Worm (Caenorhabditis elegans) whole organism, L4 larva: ENCODE measurements around the gene rsp-4.
A peak's percentile ranks its signal among the peaks of the same experiment; 100 is the strongest.

Experiments used
- F10B5.3 ChIP-seq: sonication (generic microtip); optimal IDR thresholded peaks from 2 replicates; lab custom pipeline; 2016; ENCODE audit warnings: mild to moderate bottlenecking, missing genetic modification characterization, missing compliant biosample characterization
- F26F4.8 ChIP-seq: fragments of 200-800 bp; sonication (Bioruptor generic); conservative IDR thresholded peaks from 2 replicates; pipeline ENCODE4 v1.3.6; 2022; ENCODE audit warnings: missing genetic modification characterization, missing compliant biosample characterization
- F49E8.2 ChIP-seq: sonication (generic microtip); optimal IDR thresholded peaks from 2 replicates; lab custom pipeline; 2016; ENCODE audit warnings: missing compliant biosample characterization, mild to moderate bottlenecking, missing genetic modification characterization, borderline replicate concordance
- T20F7.1 ChIP-seq: fragments of 200-800 bp; sonication (Bioruptor generic); optimal IDR thresholded peaks from 2 replicates; lab custom pipeline; 2018; ENCODE audit warnings: mild to moderate bottlenecking, missing genetic modification characterization, missing compliant biosample characterization
- Y5F2A.4 ChIP-seq: fragments of 200-800 bp; sonication (Bioruptor generic); optimal IDR thresholded peaks from 2 replicates; lab custom pipeline; 2018; ENCODE audit warnings: mild to moderate bottlenecking, missing genetic modification characterization, missing compliant biosample characterization
- Y75B8A.6 ChIP-seq: fragments of 200-800 bp; sonication (Bioruptor generic); IDR thresholded peaks from 2 replicates; pipeline ENCODE4 v1.3.6; 2022; ENCODE audit warnings: missing genetic modification reagents, missing genetic modification characterization, missing compliant biosample characterization
- ZK546.5 ChIP-seq, 2 experiments: sonication (generic microtip); optimal IDR thresholded peaks; 2 replicates each; lab custom pipeline; 2017; ENCODE audit warnings: missing biosample characterization in 2 of 2, missing genetic modification characterization in 2 of 2
- aha-1 ChIP-seq: fragments of 150-350 bp; peaks from one replicate; lab custom pipeline; 2014; ENCODE audit warnings: missing biosample characterization, missing genetic modification characterization
- aly-2 ChIP-seq: sonication (generic microtip); optimal IDR thresholded peaks from 2 replicates; lab custom pipeline; 2018; ENCODE audit warnings: missing biosample characterization, missing genetic modification characterization
- cey-2 ChIP-seq: sonication (generic microtip); optimal IDR thresholded peaks from 3 replicates; lab custom pipeline; 2017; ENCODE audit warnings: missing genetic modification characterization, mild to moderate bottlenecking, missing compliant biosample characterization, antibody characterized with exemption, borderline replicate concordance; ENCODE audit not compliant: insufficient read depth
- daf-19 ChIP-seq: fragments of 200-800 bp; sonication (Bioruptor generic); conservative IDR thresholded peaks from 2 replicates; pipeline ENCODE4 v1.3.6; 2022; ENCODE audit warnings: missing genetic modification characterization, missing compliant biosample characterization
- daf-8 ChIP-seq: fragments of 200-800 bp; sonication (Bioruptor generic); IDR thresholded peaks from 2 replicates; pipeline ENCODE4 v1.3.6; 2022; ENCODE audit warnings: missing genetic modification characterization, missing compliant biosample characterization
- dpl-1 ChIP-seq: fragments of 150-350 bp; optimal IDR thresholded peaks from 2 replicates; lab custom pipeline; 2014; ENCODE audit warnings: missing biosample characterization, missing genetic modification reagents, missing genetic modification characterization
- dve-1 ChIP-seq: sonication (generic microtip); optimal IDR thresholded peaks from 2 replicates; lab custom pipeline; 2017; ENCODE audit warnings: antibody characterized with exemption, mild to moderate bottlenecking, missing genetic modification characterization, missing compliant biosample characterization; ENCODE audit not compliant: insufficient read depth
- fkh-10 ChIP-seq: fragments of 150-350 bp; optimal IDR thresholded peaks from 2 replicates; lab custom pipeline; 2014; ENCODE audit warnings: missing biosample characterization, missing genetic modification reagents, missing genetic modification characterization
- hif-1 ChIP-seq, 2 experiments: sonication (generic microtip); optimal IDR thresholded peaks; 2 replicates each; lab custom pipeline; 2016 to 2017; ENCODE audit warnings: missing compliant biosample characterization in 2 of 2, missing genetic modification characterization in 2 of 2, missing genetic modification reagents in 2 of 2, missing genotype in 2 of 2, mild to moderate bottlenecking in 1 of 2
- hlh-30 ChIP-seq: sonication (generic microtip); optimal IDR thresholded peaks from 2 replicates; lab custom pipeline; 2017; ENCODE audit warnings: antibody characterized with exemption, mild to moderate bottlenecking, missing genetic modification characterization, missing compliant biosample characterization; ENCODE audit not compliant: insufficient read depth
- hmg-1.1 ChIP-seq: fragments of 200-800 bp; sonication (Bioruptor generic); IDR thresholded peaks from 2 replicates; pipeline ENCODE4 v1.3.6; 2022; ENCODE audit warnings: missing genetic modification reagents, missing genetic modification characterization, missing compliant biosample characterization
- lim-7 ChIP-seq: fragments of 200-800 bp; sonication (Bioruptor generic); IDR thresholded peaks from 2 replicates; pipeline ENCODE4 v1.3.6; 2022; ENCODE audit warnings: missing genetic modification characterization, missing compliant biosample characterization
- lin-13 ChIP-seq: fragments of 150-350 bp; optimal IDR thresholded peaks from 2 replicates; lab custom pipeline; 2014; ENCODE audit warnings: missing biosample characterization, missing genetic modification reagents, missing genetic modification characterization
- lin-15B ChIP-seq: fragments of 150-350 bp; sonication (generic microtip); optimal IDR thresholded peaks from 3 replicates; lab custom pipeline; 2014; ENCODE audit warnings: missing biosample characterization, missing genetic modification characterization
- lin-29 ChIP-seq: fragments of 200-800 bp; sonication (Bioruptor generic); IDR thresholded peaks from 2 replicates; pipeline ENCODE4 v1.3.6; 2022; ENCODE audit warnings: missing genetic modification reagents, missing genetic modification characterization, missing compliant biosample characterization
- lin-38 ChIP-seq: fragments of 200-800 bp; sonication (Bioruptor generic); IDR thresholded peaks from 2 replicates; pipeline ENCODE4 v1.3.6; 2022; ENCODE audit warnings: missing genetic modification reagents, missing genetic modification characterization, missing compliant biosample characterization
- lir-3 ChIP-seq: sonication (generic microtip); optimal IDR thresholded peaks from 2 replicates; lab custom pipeline; 2016; ENCODE audit warnings: mild to moderate bottlenecking, missing genetic modification characterization, missing compliant biosample characterization
- madf-5 ChIP-seq, 2 experiments: fragments of 200-800 bp; sonication (Bioruptor generic); IDR thresholded peaks; 2 replicates each; pipeline ENCODE4 v1.3.6; 2022; ENCODE audit warnings: missing compliant biosample characterization in 2 of 2, missing genetic modification characterization in 2 of 2
- mep-1 ChIP-seq: fragments of 150-350 bp; sonication (generic microtip); optimal IDR thresholded peaks from 3 replicates; lab custom pipeline; 2014; ENCODE audit warnings: missing biosample characterization, missing genetic modification characterization
- nhr-10 ChIP-seq: fragments of 150-350 bp; optimal IDR thresholded peaks from 2 replicates; lab custom pipeline; 2014; ENCODE audit warnings: missing biosample characterization, missing genetic modification characterization
- nhr-111 ChIP-seq: fragments of 200-800 bp; sonication (Bioruptor generic); optimal IDR thresholded peaks from 2 replicates; lab custom pipeline; 2018; ENCODE audit warnings: mild to moderate bottlenecking, missing genetic modification characterization, missing compliant biosample characterization
- nhr-48 ChIP-seq: sonication (generic microtip); optimal IDR thresholded peaks from 2 replicates; lab custom pipeline; 2016; ENCODE audit warnings: mild to moderate bottlenecking, missing genetic modification characterization, missing compliant biosample characterization
- nhr-77 ChIP-seq: fragments of 150-350 bp; optimal IDR thresholded peaks from 2 replicates; lab custom pipeline; 2014; ENCODE audit warnings: missing biosample characterization, missing genetic modification characterization
- pha-4 ChIP-seq, 2 experiments: fragments of 150-350 bp in 1 of 2; fragments of 200-800 bp in 1 of 2; sonication (Bioruptor generic) in 1 of 2; IDR thresholded peaks in 1 of 2; optimal IDR thresholded peaks in 1 of 2; 2 replicates each; pipeline versions ENCODE4 v1.3.6 to Lab custom; 2014 to 2022; ENCODE audit warnings: missing genetic modification characterization in 2 of 2, missing genetic modification reagents in 2 of 2, missing biosample characterization in 1 of 2, missing compliant biosample characterization in 1 of 2
- pqm-1 ChIP-seq: sonication (generic microtip); optimal IDR thresholded peaks from 2 replicates; lab custom pipeline; 2017; ENCODE audit warnings: missing biosample characterization, missing genetic modification characterization
- saeg-2 ChIP-seq: fragments of 200-800 bp; sonication (Bioruptor generic); IDR thresholded peaks from 2 replicates; pipeline ENCODE4 v1.3.6; 2022; ENCODE audit warnings: missing genetic modification reagents, missing genetic modification characterization, missing compliant biosample characterization
- sdz-12 ChIP-seq: fragments of 200-800 bp; sonication (Bioruptor generic); optimal IDR thresholded peaks from 2 replicates; lab custom pipeline; 2018; ENCODE audit warnings: mild to moderate bottlenecking, missing genetic modification characterization, missing compliant biosample characterization
- set-16 ChIP-seq: fragments of 200-800 bp; sonication (Bioruptor generic); IDR thresholded peaks from 2 replicates; pipeline ENCODE4 v1.3.6; 2022; ENCODE audit warnings: missing genetic modification reagents, missing genetic modification characterization, missing compliant biosample characterization
- snpc-1.2 ChIP-seq: fragments of 200-800 bp; sonication (Bioruptor generic); IDR thresholded peaks from 2 replicates; pipeline ENCODE4 v1.3.6; 2022; ENCODE audit warnings: missing genetic modification reagents, missing genetic modification characterization, missing compliant biosample characterization
- snpc-4 ChIP-seq: fragments of 150-350 bp; optimal IDR thresholded peaks from 2 replicates; lab custom pipeline; 2014; ENCODE audit warnings: missing biosample characterization, missing genetic modification characterization
- tag-97 ChIP-seq: fragments of 200-800 bp; sonication (Bioruptor generic); IDR thresholded peaks from 2 replicates; pipeline ENCODE4 v1.3.6; 2022; ENCODE audit warnings: missing genetic modification characterization, missing compliant biosample characterization
- vab-7 ChIP-seq: fragments of 200-800 bp; sonication (Bioruptor generic); IDR thresholded peaks from 2 replicates; pipeline ENCODE4 v1.3.6; 2022; ENCODE audit warnings: missing genetic modification reagents, missing genetic modification characterization, missing compliant biosample characterization
- zfp-2 ChIP-seq: sonication (generic microtip); optimal IDR thresholded peaks from 2 replicates; lab custom pipeline; 2016; ENCODE audit warnings: mild to moderate bottlenecking, missing genetic modification characterization, missing compliant biosample characterization
- zfp-3 ChIP-seq: fragments of 200-800 bp; sonication (Bioruptor generic); conservative IDR thresholded peaks from 2 replicates; pipeline ENCODE4 v1.3.6; 2022; ENCODE audit warnings: missing genetic modification reagents, missing genetic modification characterization, missing compliant biosample characterization
- ztf-11 ChIP-seq: fragments of 150-350 bp; optimal IDR thresholded peaks from 2 replicates; lab custom pipeline; 2014; ENCODE audit warnings: missing biosample characterization, missing genetic modification characterization

rsp-4 gene

ce11 chrII:5353642-5354041 is 35.0 kb downstream of the rsp-4 start (continued):
- no peak for TF ChIP-seq daf-8
- no peak for TF ChIP-seq nhr-77
- peak; percentile 67; the same call in 1 of the 2 replicates for TF ChIP-seq zfp-3 (GFP tag; lab: Robert Waterston, UW)
- no peak for TF ChIP-seq cey-2
- TF ChIP-seq hlh-30 (tag; lab: Kevin White, UChicago) = no peak
- no peak for TF ChIP-seq aly-2
- peak; percentile 86 for TF ChIP-seq Y5F2A.4
- TF ChIP-seq set-16 (GFP tag; lab: Robert Waterston, UW) = no peak
- no peak for TF ChIP-seq snpc-4 (tag; lab: Kevin White, UChicago)
- TF ChIP-seq ztf-11 = no peak
- peak in 1 of 2 experiments; percentile 62 for TF ChIP-seq hif-1 (tag; optimal IDR thresholded peaks at IDR 0.05; lab: Kevin White, UChicago)
- peak; percentile 87 to 97 for TF ChIP-seq madf-5 (GFP tag; IDR thresholded peaks at IDR 0.05; lab: Robert Waterston, UW)
- peak; percentile 98 for TF ChIP-seq lim-7
- no peak for TF ChIP-seq lin-15B (tag; lab: Kevin White, UChicago)
- no peak for TF ChIP-seq pqm-1 (tag; lab: Kevin White, UChicago)
- TF ChIP-seq Y75B8A.6 (GFP tag; lab: Robert Waterston, UW) = peak; percentile 93
- TF ChIP-seq lin-13 (GFP tag; lab: Kevin White, UChicago) = no peak
- peak; percentile 16 for TF ChIP-seq lir-3
- peak; percentile 65; the same call in 1 of the 2 replicates for TF ChIP-seq lin-29 (GFP tag; lab: Robert Waterston, UW)
- peak; percentile 24 for TF ChIP-seq F49E8.2
- TF ChIP-seq fkh-10 (GFP tag; lab: Kevin White, UChicago) = no peak
- TF ChIP-seq aha-1 (tag; lab: Kevin White, UChicago) = peak; percentile 62
- no peak for TF ChIP-seq T20F7.1 (GFP tag; lab: Kevin White, UChicago)
- TF ChIP-seq dve-1 (tag; lab: Kevin White, UChicago) = peak; percentile 44
- peak; percentile 20 for TF ChIP-seq F10B5.3 (tag; lab: Kevin White, UChicago)
- no peak for TF ChIP-seq dpl-1 (GFP tag; lab: Kevin White, UChicago)
- peak; percentile 88 for TF ChIP-seq pha-4 (GFP tag; IDR thresholded peaks at IDR 0.05; lab: Robert Waterston, UW)
- no peak for TF ChIP-seq pha-4 (tag; optimal IDR thresholded peaks at IDR 0.05; lab: Kevin White, UChicago)
- peak; percentile 65 for TF ChIP-seq sdz-12
- peak; percentile 50 for TF ChIP-seq nhr-48 (tag; lab: Kevin White, UChicago)
- TF ChIP-seq tag-97 (GFP tag; lab: Robert Waterston, UW) = no peak
- peak; percentile 81 for TF ChIP-seq lin-38 (GFP tag; lab: Robert Waterston, UW)
- TF ChIP-seq vab-7 (GFP tag; lab: Robert Waterston, UW) = peak; percentile 84
- no peak for TF ChIP-seq zfp-2 (tag; lab: Kevin White, UChicago)
- TF ChIP-seq daf-19 (GFP tag; lab: Robert Waterston, UW) = peak; percentile 86
- TF ChIP-seq, all 104 proteins: peak for 54

DNA sequence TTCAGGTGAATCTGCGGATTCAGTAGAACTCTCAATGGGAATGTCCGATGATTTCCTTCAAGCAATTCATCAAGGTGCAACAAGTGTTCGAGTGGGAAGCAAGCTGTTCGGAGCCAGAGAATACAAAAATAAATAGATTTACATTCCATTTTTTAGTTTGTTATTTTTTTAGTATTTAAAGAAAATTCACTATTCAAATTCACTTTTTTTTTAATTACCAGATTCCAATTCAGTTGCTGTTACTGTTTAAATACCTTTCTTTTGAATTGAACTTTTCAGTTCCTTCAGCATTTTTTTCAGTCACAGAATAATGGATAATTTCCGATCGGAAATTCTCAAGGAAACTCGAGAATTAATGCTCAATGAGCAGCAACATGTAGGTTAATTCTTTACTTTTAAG is 36.8 kb downstream of the rsp-4 start, which contains the start of gene F09E5.7:
Gene F09E5.7, plus strand, starts transcription at position 301 of the 400 bp plus-strand sequence.
- no peak for TF ChIP-seq mep-1 (tag; lab: Kevin White, UChicago)
- no peak for TF ChIP-seq hmg-1.1
- TF ChIP-seq saeg-2 (GFP tag; lab: Robert Waterston, UW) = no peak
- no peak for TF ChIP-seq snpc-1.2 (GFP tag; lab: Robert Waterston, UW)
- TF ChIP-seq nhr-10 (tag; lab: Kevin White, UChicago) = no peak
- no peak for TF ChIP-seq F26F4.8 (GFP tag; lab: Robert Waterston, UW)
- TF ChIP-seq nhr-48 (tag; lab: Kevin White, UChicago) = no peak
- no peak for TF ChIP-seq nhr-111 (GFP tag; lab: Kevin White, UChicago)
- no peak for TF ChIP-seq T20F7.1 (GFP tag; lab: Kevin White, UChicago)
- no peak for TF ChIP-seq ZK546.5 (tag; optimal IDR thresholded peaks at IDR 0.05; lab: Kevin White, UChicago)
